Fruit fly (Drosophila melanogaster) whole organism, embryonic: ENCODE results near the gene CG4462.
A peak's percentile ranks its signal among the peaks of the same experiment; 100 is the strongest.

Experiments used
- BEAF-32 ChIP-seq: fragments of 200-800 bp; sonication (Bioruptor generic); optimal IDR thresholded peaks from 3 replicates; lab custom pipeline; 2017; ENCODE audit warnings: missing biosample characterization, missing genetic modification characterization, mild to moderate bottlenecking, moderate library complexity, missing genetic modification reagents
- CG10267 ChIP-seq: fragments of 200-800 bp; sonication (Bioruptor generic); optimal IDR thresholded peaks from 2 replicates; lab custom pipeline; 2018; ENCODE audit warnings: missing biosample characterization, mild to moderate bottlenecking, missing genetic modification characterization, moderate library complexity
- CG11085 ChIP-seq: fragments of 200-800 bp; sonication (Bioruptor generic); IDR thresholded peaks from 2 replicates; pipeline ENCODE4 v1.3.6; 2022; ENCODE audit warnings: missing biosample characterization, missing genetic modification characterization
- CG11504 ChIP-seq: fragments of 200-800 bp; sonication (Bioruptor generic); optimal IDR thresholded peaks from 3 replicates; lab custom pipeline; 2019; ENCODE audit warnings: missing biosample characterization, mild to moderate bottlenecking, missing genetic modification characterization, moderate library complexity
- CG12104 ChIP-seq: fragments of 200-800 bp; sonication (Bioruptor generic); optimal IDR thresholded peaks from 3 replicates; lab custom pipeline; 2016; ENCODE audit warnings: missing biosample characterization, missing genetic modification characterization
- CG12744 ChIP-seq: fragments of 200-800 bp; sonication (Bioruptor generic); optimal IDR thresholded peaks from 2 replicates; lab custom pipeline; 2016; ENCODE audit warnings: missing biosample characterization, missing genetic modification characterization
- CG12769 ChIP-seq: fragments of 200-800 bp; sonication (Bioruptor generic); optimal IDR thresholded peaks from 2 replicates; lab custom pipeline; 2019; ENCODE audit warnings: missing biosample characterization, mild to moderate bottlenecking, missing genetic modification characterization, moderate library complexity
- CG13624 ChIP-seq: fragments of 200-800 bp; sonication (Bioruptor generic); optimal IDR thresholded peaks from 2 replicates; lab custom pipeline; 2016; ENCODE audit warnings: missing biosample characterization, missing genetic modification characterization
- CG17361 ChIP-seq: fragments of 200-800 bp; sonication (Bioruptor generic); IDR thresholded peaks from 3 replicates; pipeline ENCODE4 v1.3.6; 2022; ENCODE audit warnings: missing biosample characterization, missing genetic modification characterization
- CG17385 ChIP-seq: fragments of 200-800 bp; sonication (Bioruptor generic); optimal IDR thresholded peaks from 3 replicates; lab custom pipeline; 2018; ENCODE audit warnings: missing biosample characterization, mild to moderate bottlenecking, missing genetic modification characterization
- CG17612 ChIP-seq: fragments of 200-800 bp; sonication (Bioruptor generic); IDR thresholded peaks from 2 replicates; pipeline ENCODE4 v1.3.6; 2022; ENCODE audit warnings: missing biosample characterization, missing genetic modification characterization
- CG18619 ChIP-seq: fragments of 200-800 bp; sonication (Bioruptor generic); optimal IDR thresholded peaks from 3 replicates; lab custom pipeline; 2017; ENCODE audit warnings: missing biosample characterization, mild to moderate bottlenecking, missing genetic modification characterization
- CG18764 ChIP-seq: fragments of 200-800 bp; sonication (Bioruptor generic); optimal IDR thresholded peaks from 3 replicates; lab custom pipeline; 2016; ENCODE audit warnings: missing biosample characterization, missing genetic modification characterization
- CG34422 ChIP-seq: fragments of 200-800 bp; sonication (Bioruptor generic); IDR thresholded peaks from 3 replicates; pipeline ENCODE4 v1.3.6; 2022; ENCODE audit warnings: missing biosample characterization, missing genetic modification characterization
- CG3847 ChIP-seq: fragments of 200-800 bp; sonication (Bioruptor generic); IDR thresholded peaks from 2 replicates; pipeline ENCODE4 v1.3.6; 2022; ENCODE audit warnings: missing biosample characterization, missing genetic modification characterization
- CG4404 ChIP-seq: fragments of 200-800 bp; sonication (Bioruptor generic); IDR thresholded peaks from 2 replicates; pipeline ENCODE4 v1.3.6; 2022; ENCODE audit warnings: missing biosample characterization, missing genetic modification characterization
- CG5245 ChIP-seq: fragments of 200-800 bp; sonication (Bioruptor generic); optimal IDR thresholded peaks from 3 replicates; lab custom pipeline; 2016; ENCODE audit warnings: missing biosample characterization, missing genetic modification characterization
- CG6175 ChIP-seq: fragments of 200-800 bp; sonication (Bioruptor generic); IDR thresholded peaks from 3 replicates; pipeline ENCODE4 v1.3.6; 2022; ENCODE audit warnings: missing biosample characterization, missing genetic modification characterization
- CG6765 ChIP-seq: fragments of 200-800 bp; sonication (Bioruptor generic); optimal IDR thresholded peaks from 3 replicates; lab custom pipeline; 2017; ENCODE audit warnings: missing biosample characterization, mild to moderate bottlenecking, missing genetic modification characterization
- CG8924 ChIP-seq: fragments of 200-800 bp; optimal IDR thresholded peaks from 3 replicates; lab custom pipeline; 2019; ENCODE audit warnings: missing biosample characterization, mild to moderate bottlenecking, missing genetic modification characterization, moderate library complexity
- Drgx ChIP-seq: fragments of 200-800 bp; sonication (Bioruptor generic); IDR thresholded peaks from 2 replicates; pipeline ENCODE4 v1.3.6; 2022; ENCODE audit warnings: missing biosample characterization, missing genetic modification characterization
- Ets65A ChIP-seq: fragments of 200-800 bp; sonication (Bioruptor generic); peaks from one replicate; lab custom pipeline; 2016; ENCODE audit warnings: missing biosample characterization, missing genetic modification characterization
- Ets97D ChIP-seq: fragments of 200-800 bp; sonication (Bioruptor generic); optimal IDR thresholded peaks from 3 replicates; lab custom pipeline; 2016; ENCODE audit warnings: missing biosample characterization, missing genetic modification characterization
- GATAe ChIP-seq: fragments of 200-800 bp; sonication (Bioruptor generic); conservative IDR thresholded peaks from 2 replicates; pipeline ENCODE4 v1.3.6; 2022; ENCODE audit warnings: missing biosample characterization, missing genetic modification characterization
- HmgD ChIP-seq: fragments of 200-800 bp; sonication (Bioruptor generic); optimal IDR thresholded peaks from 3 replicates; lab custom pipeline; 2016; ENCODE audit warnings: missing biosample characterization, missing genetic modification characterization
- HmgZ ChIP-seq: fragments of 200-800 bp; sonication (Bioruptor generic); optimal IDR thresholded peaks from 2 replicates; lab custom pipeline; 2018; ENCODE audit warnings: missing biosample characterization, mild to moderate bottlenecking, missing genetic modification characterization
- Hmr ChIP-seq: fragments of 200-800 bp; sonication (Bioruptor generic); optimal IDR thresholded peaks from 3 replicates; lab custom pipeline; 2017; ENCODE audit warnings: mild to moderate bottlenecking, missing biosample characterization, missing genetic modification reagents, missing genetic modification characterization
- NC2β ChIP-seq: fragments of 200-800 bp; sonication (Bioruptor generic); optimal IDR thresholded peaks from 2 replicates; lab custom pipeline; 2016; ENCODE audit warnings: missing biosample characterization, missing genetic modification characterization
- NFAT ChIP-seq: fragments of 200-800 bp; sonication (Bioruptor generic); IDR thresholded peaks from 2 replicates; pipeline ENCODE4 v1.3.6; 2022; ENCODE audit warnings: missing biosample characterization, missing genetic modification characterization
- Ptx1 ChIP-seq: fragments of 200-800 bp; sonication (Bioruptor generic); IDR thresholded peaks from 2 replicates; pipeline ENCODE4 v1.3.6; 2022; ENCODE audit warnings: missing biosample characterization, missing genetic modification characterization
- Trl ChIP-seq, 3 experiments: fragments of >200 bp in 2 of 3; fragments of 200-800 bp in 1 of 3; sonication (Bioruptor generic) in 1 of 3; optimal IDR thresholded peaks; 2 replicates in 1 of 3; 3 replicates in 2 of 3; lab custom pipeline; 2016 to 2017; ENCODE audit warnings: missing biosample characterization in 1 of 3, missing genetic modification characterization in 1 of 3
- Xrp1 ChIP-seq: fragments of 200-800 bp; sonication (Bioruptor generic); IDR thresholded peaks from 2 replicates; pipeline ENCODE4 v1.3.6; 2022; ENCODE audit warnings: missing biosample characterization, missing genetic modification characterization
- az2 ChIP-seq: fragments of 200-800 bp; sonication (Bioruptor generic); optimal IDR thresholded peaks from 3 replicates; lab custom pipeline; 2016; ENCODE audit warnings: missing biosample characterization, missing genetic modification characterization
- bbx ChIP-seq: fragments of 200-800 bp; sonication (Bioruptor generic); IDR thresholded peaks from 2 replicates; pipeline ENCODE4 v1.3.6; 2022; ENCODE audit warnings: missing biosample characterization, missing genetic modification characterization; ENCODE audit not compliant: partially characterized antibody
- bigmax ChIP-seq: fragments of 200-800 bp; sonication (Bioruptor generic); optimal IDR thresholded peaks from 2 replicates; lab custom pipeline; 2018; ENCODE audit warnings: missing biosample characterization, mild to moderate bottlenecking, missing genetic modification characterization
- chif ChIP-seq, 2 experiments: fragments of 200-800 bp; sonication (Bioruptor generic); optimal IDR thresholded peaks; 3 replicates each; lab custom pipeline; 2016; ENCODE audit warnings: missing biosample characterization in 2 of 2, missing genetic modification characterization in 2 of 2
- danr ChIP-seq: fragments of 200-800 bp; sonication (Bioruptor generic); IDR thresholded peaks from 2 replicates; pipeline ENCODE4 v1.3.6; 2022; ENCODE audit warnings: missing biosample characterization, missing genetic modification characterization
- fd96Cb ChIP-seq: fragments of 200-800 bp; sonication (Bioruptor generic); optimal IDR thresholded peaks from 2 replicates; lab custom pipeline; 2018; ENCODE audit warnings: missing biosample characterization, mild to moderate bottlenecking, missing genetic modification characterization, moderate library complexity
- fu2 ChIP-seq: fragments of 200-800 bp; sonication (Bioruptor generic); optimal IDR thresholded peaks from 2 replicates; lab custom pipeline; 2016; ENCODE audit warnings: missing biosample characterization, missing genetic modification characterization
- gt ChIP-seq: fragments of 200-800 bp; sonication (Bioruptor generic); IDR thresholded peaks from 2 replicates; pipeline ENCODE4 v1.3.6; 2022; ENCODE audit warnings: missing biosample characterization, missing genetic modification characterization
- klu ChIP-seq: fragments of 200-800 bp; sonication (Bioruptor generic); IDR thresholded peaks from 2 replicates; pipeline ENCODE4 v1.3.6; 2022; ENCODE audit warnings: missing biosample characterization, missing genetic modification characterization
- lmd ChIP-seq: fragments of 200-800 bp; sonication (Bioruptor generic); IDR thresholded peaks from 2 replicates; pipeline ENCODE4 v1.3.6; 2022; ENCODE audit warnings: missing biosample characterization, missing genetic modification characterization
- luna ChIP-seq: fragments of 200-800 bp; sonication (Bioruptor generic); optimal IDR thresholded peaks from 2 replicates; lab custom pipeline; 2016; ENCODE audit warnings: missing biosample characterization, missing genetic modification characterization
- pros ChIP-seq: fragments of 200-800 bp; sonication (Bioruptor generic); optimal IDR thresholded peaks from 3 replicates; lab custom pipeline; 2019; ENCODE audit warnings: missing biosample characterization, mild to moderate bottlenecking, missing genetic modification characterization, moderate library complexity
- psq ChIP-seq: fragments of 200-800 bp; sonication (Bioruptor generic); optimal IDR thresholded peaks from 2 replicates; lab custom pipeline; 2017; ENCODE audit warnings: missing biosample characterization, missing genetic modification characterization
- ro ChIP-seq: fragments of 200-800 bp; sonication (Bioruptor generic); IDR thresholded peaks from 2 replicates; pipeline ENCODE4 v1.3.6; 2022; ENCODE audit warnings: missing biosample characterization, missing genetic modification characterization
- sd ChIP-seq: fragments of 200-800 bp; sonication (Bioruptor generic); optimal IDR thresholded peaks from 3 replicates; lab custom pipeline; 2018; ENCODE audit warnings: missing biosample characterization, mild to moderate bottlenecking, missing genetic modification characterization, moderate library complexity
- sima ChIP-seq: fragments of 200-800 bp; sonication (Bioruptor generic); optimal IDR thresholded peaks from 2 replicates; lab custom pipeline; 2016; ENCODE audit warnings: missing biosample characterization, missing genetic modification characterization
- slbo ChIP-seq: fragments of 200-800 bp; sonication (Bioruptor generic); IDR thresholded peaks from 2 replicates; pipeline ENCODE4 v1.3.6; 2022; ENCODE audit warnings: missing biosample characterization, missing genetic modification characterization
- trem ChIP-seq: fragments of 200-800 bp; optimal IDR thresholded peaks from 3 replicates; lab custom pipeline; 2019; ENCODE audit warnings: missing biosample characterization, mild to moderate bottlenecking, missing genetic modification characterization, moderate library complexity
- unc-4 ChIP-seq: fragments of 200-800 bp; sonication (Bioruptor generic); IDR thresholded peaks from 2 replicates; pipeline ENCODE4 v1.3.6; 2022; ENCODE audit warnings: missing biosample characterization, missing genetic modification characterization; ENCODE audit not compliant: partially characterized antibody

The CG4462 gene

DNA sequence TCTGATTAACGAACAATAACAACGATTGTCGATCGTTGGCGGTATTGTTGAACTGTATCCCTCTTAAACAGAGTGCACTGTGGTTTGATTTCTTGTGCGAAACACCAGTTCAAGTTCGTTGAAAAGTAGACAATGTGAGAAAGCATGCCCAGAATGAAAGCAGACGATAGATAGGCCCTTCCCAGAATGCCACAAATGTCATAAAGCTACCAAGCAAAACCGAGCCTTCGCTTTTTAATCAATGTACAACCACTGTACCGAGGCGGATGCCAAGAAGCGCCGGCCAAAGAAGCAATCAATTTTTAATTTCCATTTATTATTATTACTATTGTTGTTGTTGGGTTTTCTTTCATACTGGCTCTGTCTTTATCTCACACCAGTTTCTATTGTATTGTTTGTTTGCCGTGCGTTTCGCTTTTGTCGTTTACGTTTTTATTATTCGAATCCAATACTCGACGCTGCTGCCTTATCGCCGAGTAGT, 16.3 kb downstream of the CG4462 start (continued):
- TF ChIP-seq Trl (optimal IDR thresholded peaks at IDR 0.05; lab: Kevin White, UChicago): no peak
- TF ChIP-seq Trl (GFP tag; optimal IDR thresholded peaks at IDR 0.05; lab: Kevin White, UChicago): peak; percentile 54
- peak; percentile 93 for TF ChIP-seq slbo
- peak; percentile 89 for TF ChIP-seq az2 (GFP tag; lab: Kevin White, UChicago)
- no peak for TF ChIP-seq pros
- TF ChIP-seq bbx (GFP tag; lab: Robert Waterston, UW): no peak
- peak; percentile 53; the same call in 1 of the 2 replicates for TF ChIP-seq klu
- TF ChIP-seq CG12769 (tag; lab: Kevin White, UChicago): peak; percentile 87
- peak; percentile 52 for TF ChIP-seq CG10267 (tag; lab: Kevin White, UChicago)
- peak; percentile 77 for TF ChIP-seq Drgx (GFP tag; lab: Robert Waterston, UW)
- peak; percentile 61 for TF ChIP-seq NC2β (GFP tag; lab: Kevin White, UChicago)
- TF ChIP-seq CG6765 (GFP tag; lab: Kevin White, UChicago): no peak
- TF ChIP-seq unc-4 (GFP tag; lab: Robert Waterston, UW): no peak
- TF ChIP-seq CG8924 (tag; lab: Kevin White, UChicago): peak; percentile 84
- TF ChIP-seq CG18619 (GFP tag; lab: Kevin White, UChicago): peak; percentile 77
- TF ChIP-seq CG11504 (tag; lab: Kevin White, UChicago): peak; percentile 86
- TF ChIP-seq fu2: peak; percentile 64
- peak; percentile 57 for TF ChIP-seq Ets65A (GFP tag; lab: Kevin White, UChicago)
- peak; percentile 67 for TF ChIP-seq CG17361 (GFP tag; lab: Robert Waterston, UW)
- peak; percentile 24 for TF ChIP-seq psq (GFP tag; lab: Kevin White, UChicago)
- TF ChIP-seq bigmax: no peak
- peak; percentile 86 for TF ChIP-seq Xrp1
- TF ChIP-seq Hmr (GFP tag; lab: Kevin White, UChicago): peak; percentile 80
- peak; percentile 37 for TF ChIP-seq CG13624 (GFP tag; lab: Kevin White, UChicago)
- peak; percentile 25; the same call in 1 of the 2 replicates for TF ChIP-seq danr (GFP tag; lab: Robert Waterston, UW)
- TF ChIP-seq CG34422 (GFP tag; lab: Robert Waterston, UW): peak; percentile 89
- TF ChIP-seq Ptx1: peak; percentile 91
- peak; percentile 69 for TF ChIP-seq CG12744 (GFP tag; lab: Kevin White, UChicago)
- peak; percentile 59; the same call in 1 of the 2 replicates for TF ChIP-seq CG17612 (GFP tag; lab: Robert Waterston, UW)
- TF ChIP-seq CG5245 (GFP tag; lab: Kevin White, UChicago): peak; percentile 66
- peak; percentile 87 for TF ChIP-seq lmd (GFP tag; lab: Robert Waterston, UW)
- peak; percentile 38 for TF ChIP-seq Ets97D (GFP tag; lab: Kevin White, UChicago)
- peak; percentile 79 for TF ChIP-seq CG17385
- peak; percentile 77 to 86 for TF ChIP-seq chif (GFP tag; optimal IDR thresholded peaks at IDR 0.05; lab: Kevin White, UChicago)
- TF ChIP-seq CG11085 (GFP tag; lab: Robert Waterston, UW): peak; percentile 66
- TF ChIP-seq ro (GFP tag; lab: Robert Waterston, UW): peak; percentile 69
- TF ChIP-seq fd96Cb: peak; percentile 78
- TF ChIP-seq CG3847: peak; percentile 78
- no peak for TF ChIP-seq BEAF-32 (GFP tag; lab: Kevin White, UChicago)
- peak; percentile 63 for TF ChIP-seq sd (tag; lab: Kevin White, UChicago)
- peak; percentile 67 for TF ChIP-seq CG12104 (GFP tag; lab: Kevin White, UChicago)
- peak; percentile 57; the same call in 1 of the 3 replicates for TF ChIP-seq CG6175 (GFP tag; lab: Robert Waterston, UW)
- TF ChIP-seq luna (GFP tag; lab: Kevin White, UChicago): peak; percentile 51
- TF ChIP-seq GATAe (GFP tag; lab: Robert Waterston, UW): peak; percentile 38; the same call in 1 of the 2 replicates
- peak; percentile 35 for TF ChIP-seq trem (tag; lab: Kevin White, UChicago)
- TF ChIP-seq NFAT (GFP tag; lab: Robert Waterston, UW): peak; percentile 81
- peak; percentile 77 for TF ChIP-seq HmgZ (tag; lab: Kevin White, UChicago)
- peak; percentile 59 for TF ChIP-seq CG4404 (GFP tag; lab: Robert Waterston, UW)
- TF ChIP-seq sima (GFP tag; lab: Kevin White, UChicago): no peak
- TF ChIP-seq CG18764 (GFP tag; lab: Kevin White, UChicago): peak; percentile 70
- TF ChIP-seq gt (GFP tag; lab: Robert Waterston, UW): no peak; the same call in 1 of the 2 replicates
- peak; percentile 37 for TF ChIP-seq HmgD (GFP tag; lab: Kevin White, UChicago)
